Worm (Caenorhabditis elegans) whole organism, early embryonic: ENCODE results near the gene pat-6.

Source experiments
- B0310.2 ChIP-seq: sonication (generic microtip); optimal IDR thresholded peaks from 2 replicates; lab custom pipeline; 2016; ENCODE audit warnings: mild to moderate bottlenecking, missing genetic modification characterization, missing compliant biosample characterization
- F13C5.2 ChIP-seq: sonication (generic microtip); optimal IDR thresholded peaks from 2 replicates; lab custom pipeline; 2017; ENCODE audit warnings: mild to moderate bottlenecking, missing genetic modification characterization, inconsistent platforms, missing compliant biosample characterization
- aly-1 ChIP-seq: sonication (generic microtip); optimal IDR thresholded peaks from 2 replicates; lab custom pipeline; 2016; ENCODE audit warnings: missing genetic modification characterization, missing compliant biosample characterization
- ama-1 ChIP-seq: fragments of 150-350 bp; optimal IDR thresholded peaks from 2 replicates; lab custom pipeline; 2014
- ceh-13 ChIP-seq: fragments of 200-800 bp; sonication (Bioruptor generic); optimal IDR thresholded peaks from 2 replicates; lab custom pipeline; 2018; ENCODE audit warnings: mild to moderate bottlenecking, missing genetic modification characterization, missing compliant biosample characterization
- ceh-36 ChIP-seq: sonication (generic microtip); optimal IDR thresholded peaks from 2 replicates; lab custom pipeline; 2016; ENCODE audit warnings: missing genetic modification characterization, inconsistent platforms, missing compliant biosample characterization
- ets-7 ChIP-seq: sonication (generic microtip); optimal IDR thresholded peaks from 2 replicates; lab custom pipeline; 2016; ENCODE audit warnings: missing genotype, missing genetic modification characterization, missing compliant biosample characterization
- flt-1 ChIP-seq: fragments of 200-800 bp; sonication (Bioruptor generic); IDR thresholded peaks from 2 replicates; pipeline ENCODE4 v1.3.6; 2022; ENCODE audit warnings: missing genetic modification characterization, missing compliant biosample characterization
- hmbx-1 ChIP-seq: sonication (generic microtip); optimal IDR thresholded peaks from 2 replicates; lab custom pipeline; 2016; ENCODE audit warnings: mild to moderate bottlenecking, missing genetic modification characterization, missing compliant biosample characterization
- hmg-4 ChIP-seq: fragments of 200-800 bp; sonication (Bioruptor generic); optimal IDR thresholded peaks from 2 replicates; lab custom pipeline; 2018; ENCODE audit warnings: mild to moderate bottlenecking, missing genetic modification characterization, missing compliant biosample characterization
- hnd-1 ChIP-seq: sonication (generic microtip); optimal IDR thresholded peaks from 2 replicates; lab custom pipeline; 2016; ENCODE audit warnings: missing genetic modification characterization, missing compliant biosample characterization
- pes-1 ChIP-seq: fragments of 200-800 bp; sonication (Bioruptor generic); IDR thresholded peaks from 2 replicates; pipeline ENCODE4 v1.3.6; 2022; ENCODE audit warnings: missing genetic modification reagents, missing genetic modification characterization, missing compliant biosample characterization
- scrt-1 ChIP-seq: fragments of 200-800 bp; sonication (Bioruptor generic); IDR thresholded peaks from 2 replicates; pipeline ENCODE4 v1.3.6; 2022; ENCODE audit warnings: missing genetic modification characterization, missing compliant biosample characterization
- sea-1 ChIP-seq: fragments of 200-800 bp; sonication (Bioruptor generic); conservative IDR thresholded peaks from 2 replicates; pipeline ENCODE4 v1.3.6; 2022; ENCODE audit warnings: missing genetic modification characterization, missing compliant biosample characterization
- tbx-11 ChIP-seq: fragments of 200-800 bp; sonication (Bioruptor generic); IDR thresholded peaks from 2 replicates; pipeline ENCODE4 v1.3.6; 2022; ENCODE audit warnings: missing genetic modification characterization, missing compliant biosample characterization
- tbx-37 ChIP-seq: fragments of 200-800 bp; sonication (Bioruptor generic); conservative IDR thresholded peaks from 2 replicates; pipeline ENCODE4 v1.3.6; 2022; ENCODE audit warnings: missing genetic modification reagents, missing genetic modification characterization, missing compliant biosample characterization
- tra-4 ChIP-seq: sonication (generic microtip); optimal IDR thresholded peaks from 2 replicates; lab custom pipeline; 2017; ENCODE audit warnings: missing genetic modification characterization, missing compliant biosample characterization

Gene pat-6

ce11 chrIV:218252-218651, 45.8 kb downstream of the pat-6 start, which contains the start of gene prdx-6:
TSS of gene prdx-6 (plus strand) at chrIV:218552.
- TF ChIP-seq scrt-1 (GFP tag; lab: Robert Waterston, UW), result no peak
- no peak for TF ChIP-seq tbx-37 (GFP tag; lab: Robert Waterston, UW)
- no peak for TF ChIP-seq tbx-11 (GFP tag; lab: Robert Waterston, UW)
- TF ChIP-seq sea-1 (GFP tag; lab: Robert Waterston, UW), result no peak
- no peak for TF ChIP-seq ceh-36 (tag; lab: Kevin White, UChicago)
- TF ChIP-seq ama-1, result no peak
- TF ChIP-seq flt-1, result no peak
- no peak for TF ChIP-seq B0310.2 (tag; lab: Kevin White, UChicago)
- no peak for TF ChIP-seq ceh-13 (GFP tag; lab: Kevin White, UChicago)
- TF ChIP-seq hmg-4 (GFP tag; lab: Kevin White, UChicago), result no peak
- no peak for TF ChIP-seq F13C5.2 (tag; lab: Kevin White, UChicago)
- TF ChIP-seq aly-1, result no peak
- TF ChIP-seq tra-4 (tag; lab: Kevin White, UChicago), result no peak
- no peak for TF ChIP-seq hmbx-1 (tag; lab: Kevin White, UChicago)
- no peak for TF ChIP-seq pes-1
- no peak for TF ChIP-seq hnd-1
- TF ChIP-seq ets-7 (tag; lab: Kevin White, UChicago), result no peak
